Worm (Caenorhabditis elegans) whole organism, late embryonic: ENCODE results near the gene K09F5.6.

Experiments
- C38D4.7 ChIP-seq: fragments of 200-800 bp; sonication (Bioruptor generic); optimal IDR thresholded peaks from 2 replicates; lab custom pipeline; 2018; ENCODE audit warnings: mild to moderate bottlenecking, missing genetic modification characterization, moderate library complexity, missing compliant biosample characterization
- F13H6.1 ChIP-seq: sonication (generic microtip); optimal IDR thresholded peaks from 2 replicates; lab custom pipeline; 2016; ENCODE audit warnings: missing genetic modification characterization, missing compliant biosample characterization
- T23F11.4 ChIP-seq: fragments of 200-800 bp; sonication (Bioruptor generic); optimal IDR thresholded peaks from 2 replicates; lab custom pipeline; 2018; ENCODE audit warnings: mild to moderate bottlenecking, missing genetic modification characterization, missing compliant biosample characterization
- Y22D7AL.16 ChIP-seq: sonication (generic microtip); optimal IDR thresholded peaks from 2 replicates; lab custom pipeline; 2016; ENCODE audit warnings: missing genetic modification characterization, missing compliant biosample characterization
- ceh-14 ChIP-seq: sonication (generic microtip); optimal IDR thresholded peaks from 2 replicates; lab custom pipeline; 2016; ENCODE audit warnings: missing genotype, missing genetic modification characterization, missing compliant biosample characterization
- ceh-19 ChIP-seq: fragments of 200-800 bp; sonication (Bioruptor generic); optimal IDR thresholded peaks from 2 replicates; lab custom pipeline; 2018; ENCODE audit warnings: mild to moderate bottlenecking, missing genetic modification characterization, missing compliant biosample characterization
- ceh-30 ChIP-seq: fragments of 150-350 bp; optimal IDR thresholded peaks from 2 replicates; lab custom pipeline; 2014; ENCODE audit warnings: missing biosample characterization, missing genetic modification characterization
- ceh-31 ChIP-seq: sonication (generic microtip); optimal IDR thresholded peaks from 2 replicates; lab custom pipeline; 2016; ENCODE audit warnings: missing genetic modification characterization, missing compliant biosample characterization
- ceh-34 ChIP-seq: sonication (generic microtip); optimal IDR thresholded peaks from 2 replicates; lab custom pipeline; 2016; ENCODE audit warnings: mild to moderate bottlenecking, missing genetic modification characterization, missing compliant biosample characterization
- ceh-45 ChIP-seq: fragments of 200-800 bp; sonication (Bioruptor generic); IDR thresholded peaks from 2 replicates; pipeline ENCODE4 v1.3.6; 2022; ENCODE audit warnings: missing genetic modification reagents, missing genetic modification characterization, missing compliant biosample characterization
- ceh-48 ChIP-seq: sonication (generic microtip); optimal IDR thresholded peaks from 2 replicates; lab custom pipeline; 2016; ENCODE audit warnings: missing genetic modification characterization, inconsistent platforms, missing compliant biosample characterization
- ceh-6 ChIP-seq: fragments of 200-800 bp; sonication (Bioruptor generic); optimal IDR thresholded peaks from 2 replicates; lab custom pipeline; 2018; ENCODE audit warnings: mild to moderate bottlenecking, missing genetic modification characterization, missing compliant biosample characterization
- dve-1 ChIP-seq: sonication (generic microtip); optimal IDR thresholded peaks from 2 replicates; lab custom pipeline; 2017; ENCODE audit warnings: antibody characterized with exemption, mild to moderate bottlenecking, missing genetic modification characterization, missing compliant biosample characterization
- elt-2 ChIP-seq: sonication (generic microtip); optimal IDR thresholded peaks from 2 replicates; lab custom pipeline; 2016; ENCODE audit warnings: missing genetic modification reagents, missing genetic modification characterization, missing compliant biosample characterization
- elt-4 ChIP-seq: sonication (generic microtip); optimal IDR thresholded peaks from 2 replicates; lab custom pipeline; 2016; ENCODE audit warnings: missing genetic modification characterization, missing compliant biosample characterization
- ets-4 ChIP-seq: sonication (generic microtip); optimal IDR thresholded peaks from 2 replicates; lab custom pipeline; 2016; ENCODE audit warnings: missing genetic modification characterization, missing compliant biosample characterization
- eyg-1 ChIP-seq: sonication (generic microtip); optimal IDR thresholded peaks from 2 replicates; lab custom pipeline; 2016; ENCODE audit warnings: missing genotype, missing genetic modification characterization, missing compliant biosample characterization
- fkh-10 ChIP-seq: fragments of 150-350 bp; optimal IDR thresholded peaks from 2 replicates; lab custom pipeline; 2014; ENCODE audit warnings: missing biosample characterization, missing genetic modification reagents, missing genetic modification characterization
- fkh-6 ChIP-seq: sonication (generic microtip); optimal IDR thresholded peaks from 2 replicates; lab custom pipeline; 2016; ENCODE audit warnings: missing genetic modification characterization, missing compliant biosample characterization
- hlh-13 ChIP-seq: fragments of 200-800 bp; sonication (Bioruptor generic); optimal IDR thresholded peaks from 2 replicates; lab custom pipeline; 2018; ENCODE audit warnings: mild to moderate bottlenecking, missing genetic modification characterization, missing compliant biosample characterization
- hlh-30 ChIP-seq: sonication (generic microtip); optimal IDR thresholded peaks from 2 replicates; lab custom pipeline; 2017; ENCODE audit warnings: antibody characterized with exemption, missing genetic modification characterization, missing compliant biosample characterization; ENCODE audit not compliant: insufficient read depth
- hlh-6 ChIP-seq: sonication (generic microtip); optimal IDR thresholded peaks from 2 replicates; lab custom pipeline; 2016; ENCODE audit warnings: missing genotype, missing genetic modification characterization, missing compliant biosample characterization
- lim-6 ChIP-seq: sonication (generic microtip); optimal IDR thresholded peaks from 2 replicates; lab custom pipeline; 2016; ENCODE audit warnings: missing genetic modification characterization, missing compliant biosample characterization
- madf-2 ChIP-seq: sonication (generic microtip); optimal IDR thresholded peaks from 2 replicates; lab custom pipeline; 2017; ENCODE audit warnings: missing genetic modification characterization, missing compliant biosample characterization
- nfya-1 ChIP-seq: sonication (generic microtip); optimal IDR thresholded peaks from 2 replicates; lab custom pipeline; 2017; ENCODE audit warnings: missing genetic modification characterization, mild to moderate bottlenecking, missing compliant biosample characterization, antibody characterized with exemption, moderate library complexity
- nhr-11 ChIP-seq: fragments of 150-350 bp; optimal IDR thresholded peaks from 2 replicates; lab custom pipeline; 2014; ENCODE audit warnings: missing biosample characterization, missing genetic modification characterization
- nhr-232 ChIP-seq: sonication (generic microtip); optimal IDR thresholded peaks from 2 replicates; lab custom pipeline; 2016; ENCODE audit warnings: missing genetic modification characterization, missing compliant biosample characterization
- npax-4 ChIP-seq: sonication (generic microtip); optimal IDR thresholded peaks from 2 replicates; lab custom pipeline; 2016; ENCODE audit warnings: missing genetic modification characterization, missing compliant biosample characterization
- odd-2 ChIP-seq: sonication (generic microtip); optimal IDR thresholded peaks from 2 replicates; lab custom pipeline; 2017; ENCODE audit warnings: antibody characterized with exemption, mild to moderate bottlenecking, missing genetic modification characterization, missing compliant biosample characterization
- pag-3 ChIP-seq: sonication (generic microtip); optimal IDR thresholded peaks from 2 replicates; lab custom pipeline; 2016; ENCODE audit warnings: missing compliant biosample characterization, missing genetic modification characterization, borderline replicate concordance
- pax-1 ChIP-seq: fragments of 150-350 bp; optimal IDR thresholded peaks from 2 replicates; lab custom pipeline; 2014; ENCODE audit warnings: missing biosample characterization, missing genetic modification characterization
- pros-1 ChIP-seq: fragments of 150-350 bp; optimal IDR thresholded peaks from 2 replicates; lab custom pipeline; 2014; ENCODE audit warnings: missing biosample characterization, missing genetic modification reagents, missing genetic modification characterization
- ref-2 ChIP-seq: sonication (generic microtip); optimal IDR thresholded peaks from 2 replicates; lab custom pipeline; 2016; ENCODE audit warnings: missing genetic modification characterization, missing compliant biosample characterization
- rnt-1 ChIP-seq: sonication (generic microtip); optimal IDR thresholded peaks from 2 replicates; lab custom pipeline; 2016; ENCODE audit warnings: missing genetic modification characterization, missing compliant biosample characterization
- sdc-2 ChIP-seq: sonication (generic microtip); optimal IDR thresholded peaks from 2 replicates; lab custom pipeline; 2016; ENCODE audit warnings: missing genotype, missing genetic modification characterization, missing compliant biosample characterization
- sox-4 ChIP-seq: sonication (generic microtip); optimal IDR thresholded peaks from 2 replicates; lab custom pipeline; 2017; ENCODE audit warnings: mild to moderate bottlenecking, missing genetic modification characterization, inconsistent platforms, missing compliant biosample characterization
- tbx-2 ChIP-seq: sonication (generic microtip); optimal IDR thresholded peaks from 2 replicates; lab custom pipeline; 2016; ENCODE audit warnings: missing genetic modification characterization, missing compliant biosample characterization
- unc-42 ChIP-seq: sonication (generic microtip); optimal IDR thresholded peaks from 2 replicates; lab custom pipeline; 2016; ENCODE audit warnings: missing genotype, missing genetic modification characterization, missing compliant biosample characterization
- unc-55 ChIP-seq: sonication (generic microtip); optimal IDR thresholded peaks from 2 replicates; lab custom pipeline; 2017; ENCODE audit warnings: missing biosample characterization, missing genetic modification reagents, missing genetic modification characterization
- unc-86 ChIP-seq: sonication (generic microtip); optimal IDR thresholded peaks from 2 replicates; lab custom pipeline; 2016; ENCODE audit warnings: missing genetic modification characterization, missing compliant biosample characterization
- zip-5 ChIP-seq: sonication (generic microtip); optimal IDR thresholded peaks from 2 replicates; lab custom pipeline; 2016; ENCODE audit warnings: missing genetic modification characterization, missing compliant biosample characterization

K09F5.6 gene

ce11 chrX:7725615-7726014 lies 6.5 kb downstream of the K09F5.6 start, which contains the start of gene spp-14:
Gene spp-14, plus strand, starts transcription at chrX:7725979.
- TF ChIP-seq ceh-6 (GFP tag; lab: Kevin White, UChicago) (no peak), unc-42 (tag; lab: Kevin White, UChicago) (no peak), elt-2 (tag; lab: Kevin White, UChicago) (no peak), ceh-19 (GFP tag; lab: Kevin White, UChicago) (no peak), odd-2 (tag; lab: Kevin White, UChicago) (no peak), Y22D7AL.16 (tag; lab: Kevin White, UChicago) (no peak), lim-6 (no peak), ceh-48 (no peak), dve-1 (no peak), eyg-1 (tag; lab: Kevin White, UChicago) (no peak), ceh-30 (tag; lab: Kevin White, UChicago) (no peak), fkh-6 (tag; lab: Kevin White, UChicago) (no peak), T23F11.4 (GFP tag; lab: Kevin White, UChicago) (no peak), ceh-31 (tag; lab: Kevin White, UChicago) (no peak), hlh-6 (no peak), ceh-14 (no peak), tbx-2 (no peak), fkh-10 (GFP tag; lab: Kevin White, UChicago) (no peak), C38D4.7 (no peak), sdc-2 (tag; lab: Kevin White, UChicago) (no peak)

DNA sequence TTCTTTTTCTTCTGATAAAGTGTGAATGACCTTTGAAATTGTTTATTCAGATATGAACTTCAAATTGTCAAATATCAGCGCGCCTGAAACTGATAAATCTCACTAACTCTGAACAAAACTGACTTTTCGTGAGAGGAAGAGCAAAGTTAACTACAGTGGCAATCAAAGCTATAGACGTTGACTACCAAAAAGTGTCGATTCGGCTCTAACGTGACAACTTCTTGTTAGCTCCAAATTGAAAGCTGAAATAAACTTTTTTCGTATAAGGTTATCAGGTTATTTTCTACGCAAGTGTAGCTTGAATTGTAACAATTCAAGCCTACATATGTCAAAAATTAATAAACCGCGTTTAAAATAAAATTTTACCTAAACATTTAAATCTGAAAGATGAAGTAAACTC lies 7.3 kb downstream of the K09F5.6 start:
- TF ChIP-seq rnt-1 (tag; lab: Kevin White, UChicago) (no peak), nhr-232 (no peak), ceh-34 (tag; lab: Kevin White, UChicago) (no peak), F13H6.1 (tag; lab: Kevin White, UChicago) (no peak), ceh-45 (GFP tag; lab: Robert Waterston, UW) (no peak), dve-1 (no peak), hlh-13 (GFP tag; lab: Kevin White, UChicago) (no peak)

DNA sequence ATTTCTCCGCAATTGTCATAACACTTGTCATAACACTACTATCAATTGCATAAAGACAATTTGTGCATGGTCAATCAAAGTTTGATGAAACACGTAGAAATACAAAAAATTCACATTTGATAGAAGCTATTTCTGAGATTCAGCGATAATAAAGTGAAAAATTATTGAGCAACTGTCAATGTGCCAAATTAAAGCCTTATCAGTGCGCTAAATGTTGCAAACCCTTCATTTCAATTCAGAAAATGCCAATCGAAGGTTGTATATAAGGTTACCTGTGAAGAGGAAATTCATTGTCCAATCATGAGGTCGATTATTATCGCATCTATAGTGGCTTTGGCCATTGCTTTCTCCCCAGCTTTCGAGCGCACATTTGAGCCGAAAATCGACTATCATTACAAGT lies 8.5 kb downstream of the K09F5.6 start, which contains the start of gene vit-1:
Gene vit-1 (plus strand): TSS at position 289 of the 400 bp plus-strand sequence.
- TF ChIP-seq pax-1 (no peak), unc-55 (no peak), pros-1 (tag; lab: Kevin White, UChicago) (no peak), hlh-30 (tag; lab: Kevin White, UChicago) (no peak), nhr-11 (tag; lab: Kevin White, UChicago) (no peak), nfya-1 (tag; lab: Kevin White, UChicago) (no peak), elt-4 (tag; lab: Kevin White, UChicago) (no peak), unc-86 (tag; lab: Kevin White, UChicago) (no peak), pag-3 (tag; lab: Kevin White, UChicago) (no peak), fkh-10 (GFP tag; lab: Kevin White, UChicago) (no peak), madf-2 (tag; lab: Kevin White, UChicago) (no peak), npax-4 (tag; lab: Kevin White, UChicago) (no peak)

- no peak for TF ChIP-seq sdc-2 (tag; lab: Kevin White, UChicago)
- TF ChIP-seq hlh-30 (tag; lab: Kevin White, UChicago), result no peak
- TF ChIP-seq pax-1, result no peak
- TF ChIP-seq zip-5 (tag; lab: Kevin White, UChicago), result no peak
- TF ChIP-seq ref-2 (tag; lab: Kevin White, UChicago), result no peak
- no peak for TF ChIP-seq sox-4 (tag; lab: Kevin White, UChicago)
- no peak for TF ChIP-seq ets-4 (tag; lab: Kevin White, UChicago)
- no peak for TF ChIP-seq eyg-1 (tag; lab: Kevin White, UChicago)
- no peak for TF ChIP-seq unc-42 (tag; lab: Kevin White, UChicago)
- no peak for TF ChIP-seq lim-6
- TF ChIP-seq, all 69 proteins: peak for 0
Measured at ce11 chrX:7733571-7733970, 14.5 kb downstream of the K09F5.6 start.
